Worm (Caenorhabditis elegans) whole organism, young adult: ENCODE measurements around the gene M106.3.

Experiments used
- Y53F4B.3 ChIP-seq: fragments of 200-800 bp; sonication (Bioruptor generic); IDR thresholded peaks from 2 replicates; pipeline ENCODE4 v1.3.6; 2022; ENCODE audit warnings: missing genetic modification reagents, missing genetic modification characterization, missing compliant biosample characterization
- nfya-1 ChIP-seq: sonication (generic microtip); optimal IDR thresholded peaks from 2 replicates; lab custom pipeline; 2017; ENCODE audit warnings: antibody characterized with exemption, missing compliant biosample characterization, missing genetic modification characterization, borderline replicate concordance; ENCODE audit not compliant: insufficient read depth
- pha-4 ChIP-seq: fragments of 150-350 bp; sonication (generic microtip); optimal IDR thresholded peaks from 2 replicates; lab custom pipeline; 2014; ENCODE audit warnings: missing biosample characterization, missing genetic modification reagents, missing genetic modification characterization

DNA sequence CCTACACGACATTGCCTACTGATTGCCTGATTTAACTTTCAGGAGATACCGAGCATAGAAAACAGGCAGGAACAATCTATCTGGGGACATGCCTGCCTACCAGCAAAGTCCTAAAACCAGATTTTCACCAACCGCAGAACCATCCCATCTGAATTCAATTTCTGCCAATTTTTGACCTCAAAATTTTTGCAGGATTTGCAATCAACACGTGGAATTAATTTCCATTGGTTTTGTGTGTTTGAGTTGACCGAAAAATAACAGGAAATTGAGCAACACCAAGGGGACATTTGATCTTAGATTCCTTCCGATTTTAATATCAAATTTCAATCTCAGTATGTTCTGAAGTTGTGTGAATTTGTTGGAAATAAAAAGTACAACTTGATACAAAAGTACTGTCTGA is 38.3 kb upstream of the M106.3 start:
- TF ChIP-seq Y53F4B.3 (GFP tag; lab: Robert Waterston, UW) (no peak), nfya-1 (tag; lab: Kevin White, UChicago) (no peak), pha-4 (tag; lab: Kevin White, UChicago) (no peak)
